Fruit fly (Drosophila melanogaster): ENCODE results near the gene CenG1A.

CenG1A gene

dm6 chr2L:13904331-13904911, 69.1 kb downstream of the CenG1A start, which contains the start of gene Smg5 (continued):
- TF ChIP-seq CG1832 (GFP tag; optimal IDR thresholded peaks at IDR 0.05) (no peak), CG16863 (GFP tag; optimal IDR thresholded peaks at IDR 0.05) (peak; percentile 96), tna (GFP tag; IDR thresholded peaks at IDR 0.05; ENCODE audit: partially characterized antibody) (peak; percentile 96), Scr (GFP tag; IDR thresholded peaks at IDR 0.05; ENCODE audit: partially characterized antibody) (peak; percentile 80), MBD-R2 (GFP tag; IDR thresholded peaks at IDR 0.05) (peak; percentile 86), seq (GFP tag; IDR thresholded peaks at IDR 0.05) (peak; percentile 86), Sin3A (optimal IDR thresholded peaks at IDR 0.05) (peak; percentile 92), CG10565 (GFP tag; optimal IDR thresholded peaks at IDR 0.05) (peak; percentile 71), sd (tag; optimal IDR thresholded peaks at IDR 0.05) (peak; percentile 74), ash1 (GFP tag; optimal IDR thresholded peaks at IDR 0.05) (no peak), eyg (GFP tag; optimal IDR thresholded peaks at IDR 0.05) (peak; percentile 92), CG10267 (tag; optimal IDR thresholded peaks at IDR 0.05) (peak; percentile 98), Ravus (GFP tag; IDR thresholded peaks at IDR 0.05) (peak; percentile 67), Rfx (GFP tag; IDR thresholded peaks at IDR 0.05) (peak; percentile 98), Six4 (GFP tag; optimal IDR thresholded peaks at IDR 0.05) (peak; percentile 85), Hr39 (optimal IDR thresholded peaks at IDR 0.05) (no peak), lab (GFP tag; optimal IDR thresholded peaks at IDR 0.05) (peak; percentile 78), CG4617 (GFP tag; optimal IDR thresholded peaks at IDR 0.05; ENCODE audit: borderline replicate concordance) (peak; percentile 95), CG11695 (GFP tag; IDR thresholded peaks at IDR 0.05) (peak; percentile 88), CG6689 (GFP tag; IDR thresholded peaks at IDR 0.05) (peak; percentile 88), CG2202 (tag; optimal IDR thresholded peaks at IDR 0.05) (peak; percentile 61), pfk (GFP tag; optimal IDR thresholded peaks at IDR 0.05) (peak; percentile 33), CG10654 (GFP tag; optimal IDR thresholded peaks at IDR 0.05) (peak; percentile 91), Ets97D (GFP tag; optimal IDR thresholded peaks at IDR 0.05) (peak; percentile 96), Antp (GFP tag; optimal IDR thresholded peaks at IDR 0.05) (peak; percentile 97), Fer1 (GFP tag; optimal IDR thresholded peaks at IDR 0.05) (peak; percentile 78), sisA (GFP tag; IDR thresholded peaks at IDR 0.05) (peak; percentile 98), lilli (GFP tag; optimal IDR thresholded peaks at IDR 0.05) (peak; percentile 96), otp (GFP tag; IDR thresholded peaks at IDR 0.05) (peak; percentile 87; the same call in 2 of the 3 replicates), D19A (tag; optimal IDR thresholded peaks at IDR 0.05) (peak; percentile 49), Asciz (GFP tag; optimal IDR thresholded peaks at IDR 0.05) (peak; percentile 23), Dfd (GFP tag; optimal IDR thresholded peaks at IDR 0.05) (peak in 1 of 2 experiments; percentile 2), danr (GFP tag; IDR thresholded peaks at IDR 0.05) (peak; percentile 82), CG3407 (GFP tag; optimal IDR thresholded peaks at IDR 0.05) (peak; percentile 71), CG17361 (GFP tag; IDR thresholded peaks at IDR 0.05) (peak; percentile 85), tio (GFP tag; optimal IDR thresholded peaks at IDR 0.05) (no peak), gsb-n (tag; optimal IDR thresholded peaks at IDR 0.05) (no peak), Elba2 (GFP tag; optimal IDR thresholded peaks at IDR 0.05) (peak; percentile 56), NK7.1 (GFP tag; optimal IDR thresholded peaks at IDR 0.05) (peak; percentile 71), Camta (GFP tag; optimal IDR thresholded peaks at IDR 0.05) (peak; percentile 87), phol (tag; optimal IDR thresholded peaks at IDR 0.05) (peak; percentile 100), pzg (GFP tag; optimal IDR thresholded peaks at IDR 0.05) (peak; percentile 85), HHEX (GFP tag; optimal IDR thresholded peaks at IDR 0.05) (no peak), crp (GFP tag; optimal IDR thresholded peaks at IDR 0.05) (peak in 1 of 2 experiments; percentile 72), CG2120 (GFP tag; optimal IDR thresholded peaks at IDR 0.05) (peak; percentile 98), BtbVII (GFP tag; optimal IDR thresholded peaks at IDR 0.05) (no peak), maf-S (GFP tag; optimal IDR thresholded peaks at IDR 0.05) (peak; percentile 95), CG32767 (GFP tag; IDR thresholded peaks at IDR 0.05) (peak; percentile 92), cg (GFP tag; optimal IDR thresholded peaks at IDR 0.05) (peak; percentile 69), Xrp1 (GFP tag; IDR thresholded peaks at IDR 0.05) (peak; percentile 98), jumu (GFP tag; optimal IDR thresholded peaks at IDR 0.05) (peak; percentile 92)

Data from whole organism, embryonic.